Comparison of ENCODE assay signal across 2 fruit fly cellular contexts in the genomic region with DNA sequence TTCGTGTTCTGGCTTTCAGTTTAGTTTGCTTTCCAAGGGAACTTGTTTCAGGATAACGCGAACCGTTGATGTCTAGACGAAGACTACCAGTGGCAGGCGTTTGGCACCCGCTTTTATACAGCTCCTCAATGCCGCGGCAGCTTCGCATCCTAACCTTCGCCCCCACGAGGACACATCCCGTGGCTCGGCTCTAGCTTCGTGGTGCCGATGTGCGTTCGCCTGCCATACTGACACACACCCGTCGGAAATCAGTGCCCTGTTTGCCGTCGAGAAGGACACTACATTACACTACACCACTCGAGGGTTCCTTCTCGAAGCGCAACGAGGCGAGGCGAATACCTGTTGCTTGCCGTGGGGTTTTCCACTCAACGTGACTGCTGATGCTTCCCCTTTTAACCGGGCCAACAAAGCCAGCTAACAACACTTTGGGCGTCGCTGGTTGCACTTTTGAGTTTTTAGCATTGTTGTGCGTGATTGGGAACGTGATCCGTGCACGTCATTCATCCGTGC.
TF ChIP-seq lines count a peak whose summit lies in the region.

A gene (minus strand): TSS at position 74 of the 510 bp plus-strand sequence.

- no peak for TF ChIP-seq CTCF in whole organism, embryonic (GFP tag; optimal IDR thresholded peaks at IDR 0.05; lab: Kevin White, UChicago)

TF ChIP-seq in whole organism, embryonic, 481 proteins besides CTCF, POLR2A, EP300 and RAD21:
- TF ChIP-seq CG9727 (GFP tag; optimal IDR thresholded peaks at IDR 0.05; lab: Kevin White, UChicago) (no peak), Ets65A (GFP tag; lab: Kevin White, UChicago) (peak; percentile 30), Deaf1 (tag; optimal IDR thresholded peaks at IDR 0.05; lab: Kevin White, UChicago) (peak; percentile 97), Hmx (GFP tag; optimal IDR thresholded peaks at IDR 0.05; lab: Kevin White, UChicago) (no peak), scrt (GFP tag; optimal IDR thresholded peaks at IDR 0.05; lab: Kevin White, UChicago) (peak; percentile 92), Dbx (GFP tag; IDR thresholded peaks at IDR 0.05; lab: Robert Waterston, UW) (0 out of 3 replicates have a peak, but pooled peaks have one; percentile 25), CG8765 (GFP tag; IDR thresholded peaks at IDR 0.05; lab: Robert Waterston, UW) (no peak), Bgb (GFP tag; IDR thresholded peaks at IDR 0.05; lab: Robert Waterston, UW; ENCODE audit: partially characterized antibody) (0 out of 2 replicates have a peak, but pooled peaks have one; percentile 19), HLH4C (GFP tag; IDR thresholded peaks at IDR 0.05; lab: Robert Waterston, UW; ENCODE audit: partially characterized antibody) (0 out of 3 replicates have a peak, but pooled peaks have one; percentile 10)

TF ChIP-seq in whole organism, pupa, 21 proteins besides CTCF, POLR2A, EP300 and RAD21:
- TF ChIP-seq CG12605 (GFP tag; IDR thresholded peaks at IDR 0.05; lab: Robert Waterston, UW): peak; percentile 65; the same call in 1 of the 2 replicates
- no peak for TF ChIP-seq CG14655 (GFP tag; optimal IDR thresholded peaks at IDR 0.05; lab: Kevin White, UChicago)
- TF ChIP-seq CG4496 (GFP tag; IDR thresholded peaks at IDR 0.05; lab: Robert Waterston, UW): 0 out of 3 replicates have a peak, but pooled peaks have one; percentile 48
TF ChIP-seq in whole organism, pupa: peak in this region for 2.
